Worm (Caenorhabditis elegans) whole organism, midembryonic: ENCODE results near the gene mec-3.

Experiments
- T22C8.4 ChIP-seq: fragments of 200-800 bp; sonication (Bioruptor generic); IDR thresholded peaks from 2 replicates; pipeline ENCODE4 v1.3.6; 2022; ENCODE audit warnings: missing genetic modification characterization, missing compliant biosample characterization
- flt-1 ChIP-seq: fragments of 200-800 bp; sonication (Bioruptor generic); IDR thresholded peaks from 2 replicates; pipeline ENCODE4 v1.3.6; 2022; ENCODE audit warnings: missing genetic modification characterization, missing compliant biosample characterization
- klf-2 ChIP-seq: fragments of 200-800 bp; sonication (Bioruptor generic); conservative IDR thresholded peaks from 2 replicates; pipeline ENCODE4 v1.3.6; 2022; ENCODE audit warnings: missing genetic modification reagents, missing genetic modification characterization, missing compliant biosample characterization
- med-1 ChIP-seq: sonication (generic microtip); optimal IDR thresholded peaks from 2 replicates; lab custom pipeline; 2017; ENCODE audit warnings: missing genetic modification characterization, mild to moderate bottlenecking, missing compliant biosample characterization, antibody characterized with exemption, missing genetic modification reagents; ENCODE audit not compliant: insufficient read depth
- ref-1 ChIP-seq: fragments of 200-800 bp; sonication (Bioruptor generic); conservative IDR thresholded peaks from 2 replicates; pipeline ENCODE4 v1.3.6; 2022; ENCODE audit warnings: missing genetic modification reagents, missing genetic modification characterization, missing compliant biosample characterization
- tab-1 ChIP-seq: fragments of 200-800 bp; sonication (Bioruptor generic); IDR thresholded peaks from 2 replicates; pipeline ENCODE4 v1.3.6; 2022; ENCODE audit warnings: missing genetic modification characterization, missing compliant biosample characterization
- ztf-23 ChIP-seq: fragments of 200-800 bp; sonication (Bioruptor generic); IDR thresholded peaks from 2 replicates; pipeline ENCODE4 v1.3.6; 2022; ENCODE audit warnings: missing genetic modification reagents, missing genetic modification characterization, missing compliant biosample characterization
- ztf-29 ChIP-seq: fragments of 200-800 bp; sonication (Bioruptor generic); IDR thresholded peaks from 2 replicates; pipeline ENCODE4 v1.3.6; 2022; ENCODE audit warnings: missing genetic modification reagents, missing genetic modification characterization, missing compliant biosample characterization

ce11 chrIV:10436401-10436800 lies 25.3 kb downstream of the mec-3 start, which contains the start of gene ins-1:
- no peak for TF ChIP-seq klf-2 (GFP tag; lab: Robert Waterston, UW)
- no peak for TF ChIP-seq ztf-23 (GFP tag; lab: Robert Waterston, UW)
- no peak for TF ChIP-seq ref-1 (GFP tag; lab: Robert Waterston, UW)
- no peak for TF ChIP-seq ztf-29 (GFP tag; lab: Robert Waterston, UW)
- no peak for TF ChIP-seq T22C8.4 (GFP tag; lab: Robert Waterston, UW)
- TF ChIP-seq flt-1 (GFP tag; lab: Robert Waterston, UW) = no peak
- TF ChIP-seq tab-1 = no peak
- TF ChIP-seq med-1 (GFP tag; lab: Kevin White, UChicago) = no peak
